Worm (Caenorhabditis elegans) whole organism, L1 larva: Measurements from ENCODE around the gene F58B4.3.

ENCODE experiments used
- C04F5.9 ChIP-seq: sonication (generic microtip); optimal IDR thresholded peaks from 2 replicates; lab custom pipeline; 2016; ENCODE audit warnings: missing genetic modification characterization, missing compliant biosample characterization
- C16A3.4 ChIP-seq: fragments of 150-350 bp; optimal IDR thresholded peaks from 2 replicates; lab custom pipeline; 2014; ENCODE audit warnings: missing biosample characterization, missing genetic modification characterization
- C34B4.2 ChIP-seq: sonication (generic microtip); optimal IDR thresholded peaks from 2 replicates; lab custom pipeline; 2017; ENCODE audit warnings: mild to moderate bottlenecking, missing genetic modification characterization, missing compliant biosample characterization
- F16B12.6 ChIP-seq: fragments of 150-350 bp; optimal IDR thresholded peaks from 2 replicates; lab custom pipeline; 2014; ENCODE audit warnings: missing biosample characterization, missing genetic modification characterization
- aha-1 ChIP-seq: fragments of 150-350 bp; optimal IDR thresholded peaks from 2 replicates; lab custom pipeline; 2014; ENCODE audit warnings: missing biosample characterization, missing genetic modification characterization
- alr-1 ChIP-seq: fragments of 200-800 bp; sonication (Bioruptor generic); optimal IDR thresholded peaks from 2 replicates; lab custom pipeline; 2018; ENCODE audit warnings: borderline replicate concordance, mild to moderate bottlenecking, missing genetic modification characterization, missing compliant biosample characterization
- aly-2 ChIP-seq: fragments of 150-350 bp; optimal IDR thresholded peaks from 2 replicates; lab custom pipeline; 2014; ENCODE audit warnings: missing biosample characterization, missing genetic modification characterization
- blmp-1 ChIP-seq: fragments of 150-350 bp; optimal IDR thresholded peaks from 2 replicates; lab custom pipeline; 2014; ENCODE audit warnings: missing biosample characterization, missing genetic modification characterization
- ceh-63 ChIP-seq: fragments of 200-800 bp; sonication (Bioruptor generic); optimal IDR thresholded peaks from 2 replicates; lab custom pipeline; 2018; ENCODE audit warnings: mild to moderate bottlenecking, missing genetic modification characterization, missing compliant biosample characterization
- ceh-8 ChIP-seq: fragments of 200-800 bp; sonication (Bioruptor generic); optimal IDR thresholded peaks from 2 replicates; lab custom pipeline; 2018; ENCODE audit warnings: mild to moderate bottlenecking, missing genetic modification characterization, moderate library complexity, missing compliant biosample characterization
- ceh-82 ChIP-seq, 3 experiments: fragments of 150-350 bp in 1 of 3; sonication (generic microtip) in 2 of 3; optimal IDR thresholded peaks; 2 replicates each; lab custom pipeline; 2014 to 2017; ENCODE audit warnings: missing biosample characterization in 3 of 3, missing genetic modification characterization in 3 of 3
- ceh-88 ChIP-seq: fragments of 200-800 bp; sonication (Bioruptor generic); IDR thresholded peaks from 2 replicates; pipeline ENCODE4 v1.3.6; 2022; ENCODE audit warnings: missing genetic modification characterization, missing compliant biosample characterization
- dpl-1 ChIP-seq, 3 experiments: fragments of 150-350 bp in 2 of 3; sonication (generic microtip) in 1 of 3; optimal IDR thresholded peaks; 2 replicates each; lab custom pipeline; 2014 to 2017; ENCODE audit warnings: missing biosample characterization in 3 of 3, missing genetic modification characterization in 3 of 3, missing genetic modification reagents in 3 of 3
- efl-1 ChIP-seq, 4 experiments: fragments of 150-350 bp; optimal IDR thresholded peaks in 3 of 4; peaks in 1 of 4; 1 replicate in 1 of 4; 2 replicates in 3 of 4; lab custom pipeline; 2014; ENCODE audit warnings: missing biosample characterization in 2 of 4, missing genetic modification characterization in 2 of 4, missing genetic modification reagents in 2 of 4
- efl-3 ChIP-seq: fragments of 200-800 bp; sonication (Bioruptor generic); optimal IDR thresholded peaks from 2 replicates; lab custom pipeline; 2018; ENCODE audit warnings: mild to moderate bottlenecking, missing genetic modification characterization, missing compliant biosample characterization
- egl-13 ChIP-seq: sonication (generic microtip); optimal IDR thresholded peaks from 2 replicates; lab custom pipeline; 2016; ENCODE audit warnings: missing genotype, missing genetic modification reagents, missing genetic modification characterization, missing compliant biosample characterization
- egl-27 ChIP-seq, 2 experiments: fragments of 150-350 bp in 1 of 2; sonication (generic microtip); optimal IDR thresholded peaks; 3 replicates each; lab custom pipeline; 2017 to 2018; ENCODE audit warnings: missing biosample characterization in 2 of 2, missing genetic modification characterization in 2 of 2, missing genetic modification reagents in 2 of 2
- elt-2 ChIP-seq: sonication (generic microtip); optimal IDR thresholded peaks from 2 replicates; lab custom pipeline; 2016; ENCODE audit warnings: missing genetic modification characterization, mild to moderate bottlenecking, inconsistent platforms, missing compliant biosample characterization, missing genetic modification reagents
- ets-5 ChIP-seq: fragments of 200-800 bp; sonication (Bioruptor generic); IDR thresholded peaks from 2 replicates; pipeline ENCODE4 v1.3.6; 2022; ENCODE audit warnings: missing genetic modification characterization, missing compliant biosample characterization
- fkh-10 ChIP-seq: sonication (generic microtip); optimal IDR thresholded peaks from 2 replicates; lab custom pipeline; 2017; ENCODE audit warnings: missing biosample characterization, missing genetic modification reagents, missing genetic modification characterization
- fkh-4 ChIP-seq: sonication (generic microtip); optimal IDR thresholded peaks from 2 replicates; lab custom pipeline; 2016; ENCODE audit warnings: missing compliant biosample characterization, missing genetic modification characterization, borderline replicate concordance
- fkh-8 ChIP-seq: sonication (generic microtip); optimal IDR thresholded peaks from 2 replicates; lab custom pipeline; 2016; ENCODE audit warnings: mild to moderate bottlenecking, missing genetic modification characterization, missing compliant biosample characterization
- fos-1 ChIP-seq: fragments of 150-350 bp; optimal IDR thresholded peaks from 2 replicates; lab custom pipeline; 2014; ENCODE audit warnings: missing biosample characterization, missing genetic modification characterization
- grh-1 ChIP-seq: fragments of 200-800 bp; sonication (Bioruptor generic); IDR thresholded peaks from 2 replicates; pipeline ENCODE4 v1.3.6; 2022; ENCODE audit warnings: missing genetic modification reagents, missing genetic modification characterization, missing compliant biosample characterization
- hlh-17 ChIP-seq: fragments of 200-800 bp; sonication (Bioruptor generic); optimal IDR thresholded peaks from 2 replicates; lab custom pipeline; 2018; ENCODE audit warnings: missing genetic modification characterization, mild to moderate bottlenecking, missing compliant biosample characterization, moderate library complexity, borderline replicate concordance
- hlh-4 ChIP-seq: sonication (generic microtip); optimal IDR thresholded peaks from 2 replicates; lab custom pipeline; 2016; ENCODE audit warnings: mild to moderate bottlenecking, missing genetic modification characterization, missing compliant biosample characterization
- hpl-2 ChIP-seq: fragments of 150-350 bp; optimal IDR thresholded peaks from 2 replicates; lab custom pipeline; 2014; ENCODE audit warnings: missing biosample characterization, missing genetic modification reagents, missing genetic modification characterization
- isw-1 ChIP-seq: fragments of 200-800 bp; sonication (Bioruptor generic); IDR thresholded peaks from 2 replicates; pipeline ENCODE4 v1.3.6; 2022; ENCODE audit warnings: missing genetic modification characterization, missing compliant biosample characterization
- lin-14 ChIP-seq: fragments of 200-800 bp; sonication (Bioruptor generic); optimal IDR thresholded peaks from 2 replicates; lab custom pipeline; 2018; ENCODE audit warnings: mild to moderate bottlenecking, missing genetic modification characterization, moderate library complexity, missing compliant biosample characterization
- lin-39 ChIP-seq: fragments of 150-350 bp; optimal IDR thresholded peaks from 2 replicates; lab custom pipeline; 2014; ENCODE audit warnings: missing biosample characterization, missing genetic modification reagents, missing genetic modification characterization
- mab-9 ChIP-seq: fragments of 200-800 bp; sonication (Bioruptor generic); IDR thresholded peaks from 2 replicates; pipeline ENCODE4 v1.3.6; 2022; ENCODE audit warnings: missing genetic modification reagents, missing genetic modification characterization, missing compliant biosample characterization
- mef-2 ChIP-seq: fragments of 150-350 bp; optimal IDR thresholded peaks from 2 replicates; lab custom pipeline; 2014; ENCODE audit warnings: missing biosample characterization, missing genetic modification characterization
- nhr-11 ChIP-seq: fragments of 150-350 bp; optimal IDR thresholded peaks from 2 replicates; lab custom pipeline; 2014; ENCODE audit warnings: missing biosample characterization, missing genetic modification characterization
- nhr-19 ChIP-seq: fragments of 200-800 bp; sonication (Bioruptor generic); conservative IDR thresholded peaks from 2 replicates; pipeline ENCODE4 v1.3.6; 2022; ENCODE audit warnings: missing genetic modification characterization, missing compliant biosample characterization
- nhr-20 ChIP-seq: sonication (generic microtip); optimal IDR thresholded peaks from 2 replicates; lab custom pipeline; 2016; ENCODE audit warnings: mild to moderate bottlenecking, missing genetic modification characterization, missing compliant biosample characterization
- nhr-28 ChIP-seq: fragments of 150-350 bp; optimal IDR thresholded peaks from 2 replicates; lab custom pipeline; 2014; ENCODE audit warnings: missing biosample characterization, missing genetic modification characterization
- nhr-77 ChIP-seq: fragments of 150-350 bp; optimal IDR thresholded peaks from 2 replicates; lab custom pipeline; 2014; ENCODE audit warnings: missing biosample characterization, missing genetic modification characterization
- pqm-1 ChIP-seq: sonication (generic microtip); optimal IDR thresholded peaks from 3 replicates; lab custom pipeline; 2017; ENCODE audit warnings: missing biosample characterization, missing genetic modification characterization
- rnt-1 ChIP-seq: sonication (generic microtip); optimal IDR thresholded peaks from 2 replicates; lab custom pipeline; 2016; ENCODE audit warnings: mild to moderate bottlenecking, missing genetic modification characterization, moderate library complexity, missing compliant biosample characterization
- skn-1 ChIP-seq: fragments of 150-350 bp; optimal IDR thresholded peaks from 2 replicates; lab custom pipeline; 2014; ENCODE audit warnings: missing biosample characterization, missing genetic modification characterization
- snpc-4 ChIP-seq: fragments of 150-350 bp; optimal IDR thresholded peaks from 2 replicates; lab custom pipeline; 2014; ENCODE audit warnings: missing biosample characterization, missing genetic modification characterization
- sox-4 ChIP-seq: sonication (generic microtip); optimal IDR thresholded peaks from 2 replicates; lab custom pipeline; 2016; ENCODE audit warnings: missing genetic modification characterization, missing compliant biosample characterization
- sptf-1 ChIP-seq: fragments of 150-350 bp; optimal IDR thresholded peaks from 2 replicates; lab custom pipeline; 2014; ENCODE audit warnings: missing biosample characterization, missing genetic modification characterization
- sup-37 ChIP-seq: fragments of 200-800 bp; sonication (Bioruptor generic); optimal IDR thresholded peaks from 2 replicates; lab custom pipeline; 2018; ENCODE audit warnings: mild to moderate bottlenecking, missing genetic modification characterization, missing compliant biosample characterization
- swsn-7 ChIP-seq: sonication (generic microtip); optimal IDR thresholded peaks from 2 replicates; lab custom pipeline; 2016; ENCODE audit warnings: missing genetic modification characterization, missing compliant biosample characterization
- tbx-2 ChIP-seq: sonication (generic microtip); optimal IDR thresholded peaks from 2 replicates; lab custom pipeline; 2016; ENCODE audit warnings: missing genetic modification characterization, missing compliant biosample characterization
- tlp-1 ChIP-seq: fragments of 150-350 bp; optimal IDR thresholded peaks from 2 replicates; lab custom pipeline; 2014; ENCODE audit warnings: missing biosample characterization, missing genetic modification characterization
- unc-30 ChIP-seq: sonication (generic microtip); optimal IDR thresholded peaks from 2 replicates; lab custom pipeline; 2017; ENCODE audit warnings: missing biosample characterization, missing genetic modification characterization
- unc-86 ChIP-seq: sonication (generic microtip); optimal IDR thresholded peaks from 2 replicates; lab custom pipeline; 2016; ENCODE audit warnings: missing genetic modification characterization, missing compliant biosample characterization
- unc-98 ChIP-seq: fragments of 200-800 bp; sonication (Bioruptor generic); IDR thresholded peaks from 2 replicates; pipeline ENCODE4 v1.3.6; 2022; ENCODE audit warnings: missing genetic modification characterization, missing compliant biosample characterization
- vab-15 ChIP-seq: sonication (generic microtip); optimal IDR thresholded peaks from 2 replicates; lab custom pipeline; 2017; ENCODE audit warnings: missing genotype, mild to moderate bottlenecking, missing genetic modification characterization, missing compliant biosample characterization
- xbp-1 ChIP-seq: sonication (generic microtip); optimal IDR thresholded peaks from 2 replicates; lab custom pipeline; 2016; ENCODE audit warnings: missing genetic modification characterization, missing compliant biosample characterization
- zag-1 ChIP-seq: fragments of 150-350 bp; optimal IDR thresholded peaks from 2 replicates; lab custom pipeline; 2014; ENCODE audit warnings: missing biosample characterization, missing genetic modification characterization

The F58B4.3 gene

ce11 chrV:10897172-10897571 is 32.4 kb upstream of the F58B4.3 start (continued):
- TF ChIP-seq pqm-1 (tag; lab: Kevin White, UChicago) (no peak), C34B4.2 (peak; percentile 94), unc-98 (GFP tag; lab: Robert Waterston, UW) (peak; percentile 61; the same call in 1 of the 2 replicates), lin-14 (peak; percentile 99), unc-30 (tag; lab: Kevin White, UChicago) (peak; percentile 25), dpl-1 (GFP tag; optimal IDR thresholded peaks at IDR 0.05; lab: Kevin White, UChicago) (peak; percentile 100), nhr-19 (GFP tag; lab: Robert Waterston, UW) (peak; percentile 99), isw-1 (GFP tag; lab: Robert Waterston, UW) (peak; percentile 96), sox-4 (tag; lab: Kevin White, UChicago) (peak; percentile 97), ceh-82 (tag; optimal IDR thresholded peaks at IDR 0.05; lab: Kevin White, UChicago) (peak; percentile 98 to 99 (median 98)), ets-5 (GFP tag; lab: Robert Waterston, UW) (no peak), lin-39 (tag; lab: Kevin White, UChicago) (peak; percentile 97), rnt-1 (peak; percentile 100), efl-1 (optimal IDR thresholded peaks at IDR 0.05; lab: Kevin White, UChicago) (peak; percentile 100), efl-1 (GFP tag; optimal IDR thresholded peaks at IDR 0.05 in 1 of 2; lab: Kevin White, UChicago) (peak; percentile 100), fkh-8 (peak; percentile 99), unc-86 (tag; lab: Kevin White, UChicago) (peak; percentile 99), elt-2 (tag; lab: Kevin White, UChicago) (peak; percentile 97), F16B12.6 (tag; lab: Kevin White, UChicago) (peak; percentile 71), hlh-4 (peak; percentile 70), zag-1 (tag; lab: Kevin White, UChicago) (peak; percentile 94), skn-1 (tag; lab: Kevin White, UChicago) (peak; percentile 97), egl-13 (tag; lab: Kevin White, UChicago) (peak; percentile 98), fkh-10 (GFP tag; lab: Kevin White, UChicago) (peak; percentile 96), nhr-28 (tag; lab: Kevin White, UChicago) (peak; percentile 51), alr-1 (tag; lab: Kevin White, UChicago) (no peak), hlh-17 (GFP tag; lab: Kevin White, UChicago) (peak; percentile 37), fos-1 (tag; lab: Kevin White, UChicago) (peak; percentile 97), tlp-1 (tag; lab: Kevin White, UChicago) (no peak), nhr-20 (tag; lab: Kevin White, UChicago) (peak; percentile 99), C16A3.4 (tag; lab: Kevin White, UChicago) (peak; percentile 98), aly-2 (tag; lab: Kevin White, UChicago) (peak; percentile 92), nhr-11 (peak; percentile 99), vab-15 (tag; lab: Kevin White, UChicago) (peak; percentile 98), ceh-8 (peak; percentile 98), efl-3 (peak; percentile 98), ceh-88 (GFP tag; lab: Robert Waterston, UW) (peak; percentile 96), hpl-2 (GFP tag; lab: Kevin White, UChicago) (peak; percentile 84), xbp-1 (tag; lab: Kevin White, UChicago) (peak; percentile 99), mab-9 (GFP tag; lab: Robert Waterston, UW) (peak; percentile 96), swsn-7 (tag; lab: Kevin White, UChicago) (peak; percentile 99), aha-1 (tag; lab: Kevin White, UChicago) (peak; percentile 97), ceh-63 (GFP tag; lab: Kevin White, UChicago) (peak; percentile 89), tbx-2 (peak; percentile 99), nhr-77 (peak; percentile 97), mef-2 (peak; percentile 88), grh-1 (GFP tag; lab: Robert Waterston, UW) (peak; percentile 99), egl-27 (tag; optimal IDR thresholded peaks at IDR 0.05; lab: Kevin White, UChicago) (peak; percentile 83 to 87), sup-37 (GFP tag; lab: Kevin White, UChicago) (peak; percentile 97), fkh-4 (tag; lab: Kevin White, UChicago) (peak; percentile 88), sptf-1 (tag; lab: Kevin White, UChicago) (no peak), blmp-1 (peak; percentile 92), snpc-4 (peak; percentile 93), C04F5.9 (tag; lab: Kevin White, UChicago) (peak; percentile 96)
